Fruit fly (Drosophila melanogaster): ENCODE results near the gene glec.
A peak's percentile ranks its signal among the peaks of the same experiment; 100 is the strongest.

Gene glec

DNA sequence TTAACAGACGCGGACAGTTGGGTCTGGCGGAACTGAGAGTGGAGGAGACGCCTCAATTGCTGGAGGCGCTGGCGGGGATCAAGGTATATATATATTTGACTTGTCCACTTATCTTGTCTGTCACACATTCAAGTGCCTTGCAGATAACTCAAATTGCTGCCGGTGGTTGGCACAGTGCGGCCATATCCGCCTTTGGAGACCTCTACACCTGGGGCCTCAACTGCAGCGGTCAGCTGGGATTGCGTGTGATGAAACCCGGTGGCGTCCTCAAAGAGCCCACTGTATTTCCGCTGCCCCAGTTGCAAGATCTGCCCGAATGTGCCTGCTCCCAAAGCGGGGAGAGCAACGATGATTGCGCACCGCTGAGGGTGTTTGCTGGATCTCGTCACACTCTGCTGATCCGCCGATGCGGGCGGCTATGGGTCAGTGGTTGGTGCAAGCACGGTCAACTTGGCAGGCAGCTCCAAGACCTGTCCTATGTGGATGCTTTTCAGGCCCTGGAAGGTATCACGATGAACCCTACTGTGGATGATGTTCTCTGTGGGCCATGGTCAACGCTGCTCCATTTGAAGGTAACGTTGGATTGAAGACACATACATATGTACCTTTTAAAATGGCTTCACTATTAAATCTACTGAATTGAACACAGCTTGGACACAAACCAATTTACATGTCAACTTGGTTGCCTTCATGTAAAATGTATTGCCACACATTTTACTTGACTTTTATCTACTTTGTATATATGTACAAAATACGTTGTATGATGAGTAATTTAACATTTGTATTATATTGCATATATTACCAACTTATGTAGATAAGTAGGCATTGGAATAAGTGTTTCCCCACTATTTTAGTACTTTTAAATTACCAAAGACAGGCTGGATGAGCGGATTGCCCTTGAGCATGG lies 32.9 kb upstream of the glec start, which contains the start of gene CG43844 (continued):
- TF ChIP-seq CG10366 (GFP tag; IDR thresholded peaks at IDR 0.05) (no peak), B-H1 (GFP tag; IDR thresholded peaks at IDR 0.05) (no peak), CG8290 (GFP tag; optimal IDR thresholded peaks at IDR 0.05) (no peak), CG8290 (tag; optimal IDR thresholded peaks at IDR 0.05) (no peak), Meics (GFP tag; optimal IDR thresholded peaks at IDR 0.05) (no peak), aop (GFP tag; IDR thresholded peaks at IDR 0.05) (no peak), Xrp1 (GFP tag; IDR thresholded peaks at IDR 0.05) (no peak), ken (GFP tag; IDR thresholded peaks at IDR 0.05) (no peak), CG2712 (tag; optimal IDR thresholded peaks at IDR 0.05) (no peak), D (optimal IDR thresholded peaks at IDR 0.05) (no peak), D (GFP tag; optimal IDR thresholded peaks at IDR 0.05) (no peak), CG10654 (GFP tag; optimal IDR thresholded peaks at IDR 0.05) (no peak), pum (GFP tag; optimal IDR thresholded peaks at IDR 0.05) (no peak), CG11398 (GFP tag; optimal IDR thresholded peaks at IDR 0.05) (no peak), H2.0 (GFP tag; IDR thresholded peaks at IDR 0.05) (no peak), HmgZ (tag; optimal IDR thresholded peaks at IDR 0.05) (peak; percentile 43), trem (tag; optimal IDR thresholded peaks at IDR 0.05) (peak; percentile 7), CG4730 (GFP tag; IDR thresholded peaks at IDR 0.05) (no peak), CG2889 (GFP tag; IDR thresholded peaks at IDR 0.05) (no peak), NFAT (GFP tag; IDR thresholded peaks at IDR 0.05) (no peak), gfzf (GFP tag; optimal IDR thresholded peaks at IDR 0.05) (no peak), ap (GFP tag; IDR thresholded peaks at IDR 0.05) (no peak), br (optimal IDR thresholded peaks at IDR 0.05) (no peak), unc-4 (GFP tag; IDR thresholded peaks at IDR 0.05; ENCODE audit: partially characterized antibody) (0 out of 2 replicates have a peak, but pooled peaks have one; percentile 32), CG8478 (optimal IDR thresholded peaks at IDR 0.05) (peak; percentile 69), Bgb (GFP tag; IDR thresholded peaks at IDR 0.05; ENCODE audit: partially characterized antibody) (peak; percentile 85), lab (GFP tag; optimal IDR thresholded peaks at IDR 0.05) (peak; percentile 14), CG30403 (GFP tag; optimal IDR thresholded peaks at IDR 0.05) (no peak), gsb (GFP tag; IDR thresholded peaks at IDR 0.05) (no peak), Sry-β (GFP tag; optimal IDR thresholded peaks at IDR 0.05) (no peak), CG17328 (GFP tag; IDR thresholded peaks at IDR 0.05) (no peak), Sry-δ (GFP tag; optimal IDR thresholded peaks at IDR 0.05) (peak; percentile 2), exex (tag; optimal IDR thresholded peaks at IDR 0.05) (peak; percentile 1), az2 (GFP tag; optimal IDR thresholded peaks at IDR 0.05) (no peak), amos (GFP tag; IDR thresholded peaks at IDR 0.05; ENCODE audit: partially characterized antibody) (peak; percentile 74), CG13287 (GFP tag; IDR thresholded peaks at IDR 0.05; ENCODE audit: partially characterized antibody) (peak; percentile 71), CG8924 (tag; optimal IDR thresholded peaks at IDR 0.05) (no peak), oc (tag; optimal IDR thresholded peaks at IDR 0.05) (no peak), gt (GFP tag; IDR thresholded peaks at IDR 0.05) (no peak), Mes4 (GFP tag; optimal IDR thresholded peaks at IDR 0.05) (no peak), ewg (GFP tag; optimal IDR thresholded peaks at IDR 0.05) (no peak), CG3838 (GFP tag; optimal IDR thresholded peaks at IDR 0.05) (no peak), CG3281 (GFP tag; optimal IDR thresholded peaks at IDR 0.05) (no peak), CG10209 (GFP tag; optimal IDR thresholded peaks at IDR 0.05) (no peak), E2f1 (GFP tag; IDR thresholded peaks at IDR 0.05) (no peak), CG31365 (tag; optimal IDR thresholded peaks at IDR 0.05) (no peak), lola (GFP tag; optimal IDR thresholded peaks at IDR 0.05) (no peak), Lhr (GFP tag; optimal IDR thresholded peaks at IDR 0.05) (no peak), Med (GFP tag) (peak; percentile 58), Dp (GFP tag; optimal IDR thresholded peaks at IDR 0.05) (no peak), CkIIα-i1 (GFP tag; IDR thresholded peaks at IDR 0.05) (no peak)
